Fruit fly (Drosophila melanogaster): ENCODE measurements around the gene wap.

The wap gene

dm6 chrX:22455023-22455422 lies at the start of gene wap:
Gene wap (minus strand): TSS chrX:22455422.
- TF ChIP-seq CG17801 (GFP tag; optimal IDR thresholded peaks at IDR 0.05; ENCODE audit: partially characterized antibody) = no peak

DNA sequence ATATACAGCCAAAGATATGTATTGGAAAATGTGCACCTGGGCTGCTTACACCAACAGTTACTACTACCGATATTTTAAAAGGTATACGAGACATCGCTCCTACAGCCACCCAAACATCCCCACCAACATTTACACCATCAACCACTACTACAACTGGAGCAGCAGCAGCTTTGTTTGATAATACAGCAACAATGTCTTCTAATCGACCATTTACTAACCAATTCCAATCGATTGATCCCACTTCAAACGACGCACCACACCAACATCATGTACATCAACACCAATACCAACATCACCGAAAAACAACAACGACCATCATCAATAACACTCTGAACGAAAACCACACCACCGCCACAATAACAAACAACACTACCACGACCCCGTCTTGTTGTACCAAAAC lies 47.0 kb upstream of the wap start:
- no peak for TF ChIP-seq CG17801 (GFP tag; optimal IDR thresholded peaks at IDR 0.05; ENCODE audit: partially characterized antibody)

DNA sequence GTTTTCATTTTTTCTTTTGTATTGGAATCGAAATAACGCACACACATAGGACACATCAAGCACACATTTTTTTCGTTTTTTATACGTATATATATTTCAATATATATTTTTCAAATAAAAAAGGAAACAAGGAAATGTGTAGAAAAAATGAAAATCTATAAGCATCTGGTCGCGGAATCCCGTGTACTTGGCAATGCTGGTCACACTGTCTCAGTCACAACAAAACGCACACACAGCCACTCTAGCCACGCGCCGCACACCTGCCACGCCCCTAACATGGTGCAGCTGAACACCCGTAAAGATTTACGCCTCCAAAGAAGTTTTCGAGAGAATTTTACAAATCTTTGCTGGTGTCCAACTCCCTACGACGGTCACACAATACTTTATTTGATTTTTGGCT lies 44.3 kb upstream of the wap start:
- TF ChIP-seq CG17801 (GFP tag; optimal IDR thresholded peaks at IDR 0.05; ENCODE audit: partially characterized antibody) = no peak

- TF ChIP-seq CG17801 (GFP tag; optimal IDR thresholded peaks at IDR 0.05; ENCODE audit: partially characterized antibody) = peak; percentile 32
Measured at dm6 chrX:22491028-22491769, 36.0 kb upstream of the wap start.

DNA sequence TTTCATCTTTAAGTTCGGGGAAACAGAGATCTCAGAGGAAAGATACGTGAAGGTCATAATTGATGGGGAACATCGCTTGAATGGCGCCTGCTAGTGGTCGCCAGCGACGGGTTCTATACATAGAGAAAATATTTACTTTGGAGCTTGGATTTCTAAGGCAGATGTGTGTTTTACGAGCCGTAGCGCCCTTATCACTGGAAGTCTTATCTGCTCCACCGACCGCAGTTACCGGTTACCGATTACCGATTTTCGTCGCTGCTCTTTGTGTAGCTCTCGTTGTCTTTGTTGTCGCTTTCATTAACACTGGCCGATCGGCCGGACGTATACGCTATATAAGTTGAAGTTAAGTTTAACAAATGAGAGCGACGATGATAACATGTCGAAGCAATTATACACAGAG lies 35.4 kb upstream of the wap start:
- TF ChIP-seq CG17801 (GFP tag; optimal IDR thresholded peaks at IDR 0.05; ENCODE audit: partially characterized antibody) = no peak

- peak; percentile 29 for TF ChIP-seq CG17801 (GFP tag; optimal IDR thresholded peaks at IDR 0.05; ENCODE audit: partially characterized antibody)
Measured at dm6 chrX:22487667-22488593, 32.7 kb upstream of the wap start.

dm6 chrX:22486919-22487634 lies 31.9 kb upstream of the wap start:
- TF ChIP-seq CG17801 (GFP tag; optimal IDR thresholded peaks at IDR 0.05; ENCODE audit: partially characterized antibody) = peak; percentile 50

DNA sequence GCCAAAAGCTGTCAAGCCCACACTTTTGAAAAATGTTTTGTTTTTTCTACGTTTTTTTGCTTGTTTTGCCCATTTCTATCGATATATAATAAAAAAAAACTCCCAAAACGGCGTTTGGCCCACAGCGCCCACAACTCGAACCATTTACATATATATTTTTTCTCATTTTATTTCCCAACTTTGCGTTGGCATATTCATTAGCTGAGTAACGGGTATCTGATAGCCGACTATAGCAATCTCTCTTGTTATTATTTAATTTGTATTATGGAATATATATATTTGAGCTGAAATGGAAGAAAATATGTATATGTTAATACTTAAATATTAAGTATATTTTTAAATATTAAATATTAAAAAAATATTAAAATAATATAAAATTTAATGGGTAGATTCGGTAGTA lies 31.3 kb upstream of the wap start:
- no peak for TF ChIP-seq CG17801 (GFP tag; optimal IDR thresholded peaks at IDR 0.05; ENCODE audit: partially characterized antibody)

dm6 chrX:22481860-22482544 lies 26.8 kb upstream of the wap start, which contains the start of the genes Cp110 and CG12576:
Gene Cp110 (plus strand): TSS chrX:22482082.
Gene CG12576 (minus strand): TSS chrX:22482357.
- TF ChIP-seq CG17801 (GFP tag; optimal IDR thresholded peaks at IDR 0.05; ENCODE audit: partially characterized antibody) = no peak

DNA sequence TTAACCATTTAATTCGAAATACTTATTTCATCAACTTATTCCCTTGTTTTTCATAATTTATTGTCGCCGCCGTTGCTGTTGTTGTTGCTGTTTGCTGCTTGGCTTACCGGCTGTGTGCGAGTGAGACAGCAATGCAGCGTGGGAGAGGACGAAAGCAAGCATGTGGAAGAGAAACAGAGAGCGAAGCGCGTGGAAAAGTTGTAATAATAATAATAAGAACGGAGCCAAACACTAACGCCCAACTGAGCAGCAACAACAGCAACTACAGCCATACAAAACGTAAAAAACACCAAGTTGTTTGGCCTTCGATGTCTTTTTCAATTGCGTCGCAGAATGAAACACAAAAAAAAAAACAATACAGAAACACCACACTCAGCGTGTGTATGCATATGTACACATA lies 25.9 kb upstream of the wap start:
- TF ChIP-seq CG17801 (GFP tag; optimal IDR thresholded peaks at IDR 0.05; ENCODE audit: partially characterized antibody) = no peak

DNA sequence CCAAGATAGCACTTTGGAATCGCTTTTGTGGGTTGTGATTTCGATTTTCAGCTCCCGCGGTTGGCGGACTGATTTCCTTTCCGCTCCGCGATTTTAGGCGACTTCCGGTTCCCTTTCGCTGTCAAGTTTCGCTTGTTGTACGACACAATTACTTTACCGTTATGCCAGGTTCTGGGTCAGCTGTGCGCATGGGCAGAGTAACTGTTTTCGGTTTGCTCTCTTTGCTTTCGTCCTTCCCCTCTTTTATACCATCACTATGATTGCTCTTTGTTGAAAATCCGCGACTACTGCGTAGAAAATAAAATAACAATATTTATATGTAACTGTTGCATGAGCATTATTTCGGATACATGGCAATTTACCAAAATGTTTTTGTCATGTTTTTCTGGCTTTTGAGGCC lies 25.4 kb upstream of the wap start:
- no peak for TF ChIP-seq CG17801 (GFP tag; optimal IDR thresholded peaks at IDR 0.05; ENCODE audit: partially characterized antibody)

DNA sequence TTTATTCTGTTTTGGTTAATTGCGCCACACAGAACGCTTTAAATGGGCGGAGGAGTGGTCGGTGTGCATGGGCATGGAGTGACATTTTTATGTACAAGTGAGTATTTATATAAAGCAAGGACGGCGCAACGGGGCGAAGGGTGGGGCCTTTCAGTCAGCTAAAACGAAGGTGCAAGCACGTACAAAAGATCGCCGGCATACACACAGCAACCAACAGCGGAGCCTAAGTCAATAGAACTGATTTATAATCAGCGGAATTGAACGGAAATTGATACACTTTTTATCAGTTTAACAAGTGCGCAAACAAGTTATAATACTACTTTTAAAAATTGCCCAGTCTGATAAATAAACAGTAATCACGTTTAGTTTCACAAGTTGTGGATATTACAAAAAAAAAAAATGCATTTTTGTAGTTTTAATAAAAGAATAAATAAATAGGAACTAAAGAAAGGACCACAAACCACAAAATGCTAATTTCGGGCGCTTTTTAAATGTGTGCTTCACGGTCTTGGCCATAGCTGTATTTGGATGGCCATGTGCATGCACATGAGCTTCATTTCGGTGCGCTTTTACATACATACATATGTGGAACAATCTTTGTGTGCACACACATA lies 24.1 kb upstream of the wap start:
- peak; percentile 34 for TF ChIP-seq CG17801 (GFP tag; optimal IDR thresholded peaks at IDR 0.05; ENCODE audit: partially characterized antibody)

DNA sequence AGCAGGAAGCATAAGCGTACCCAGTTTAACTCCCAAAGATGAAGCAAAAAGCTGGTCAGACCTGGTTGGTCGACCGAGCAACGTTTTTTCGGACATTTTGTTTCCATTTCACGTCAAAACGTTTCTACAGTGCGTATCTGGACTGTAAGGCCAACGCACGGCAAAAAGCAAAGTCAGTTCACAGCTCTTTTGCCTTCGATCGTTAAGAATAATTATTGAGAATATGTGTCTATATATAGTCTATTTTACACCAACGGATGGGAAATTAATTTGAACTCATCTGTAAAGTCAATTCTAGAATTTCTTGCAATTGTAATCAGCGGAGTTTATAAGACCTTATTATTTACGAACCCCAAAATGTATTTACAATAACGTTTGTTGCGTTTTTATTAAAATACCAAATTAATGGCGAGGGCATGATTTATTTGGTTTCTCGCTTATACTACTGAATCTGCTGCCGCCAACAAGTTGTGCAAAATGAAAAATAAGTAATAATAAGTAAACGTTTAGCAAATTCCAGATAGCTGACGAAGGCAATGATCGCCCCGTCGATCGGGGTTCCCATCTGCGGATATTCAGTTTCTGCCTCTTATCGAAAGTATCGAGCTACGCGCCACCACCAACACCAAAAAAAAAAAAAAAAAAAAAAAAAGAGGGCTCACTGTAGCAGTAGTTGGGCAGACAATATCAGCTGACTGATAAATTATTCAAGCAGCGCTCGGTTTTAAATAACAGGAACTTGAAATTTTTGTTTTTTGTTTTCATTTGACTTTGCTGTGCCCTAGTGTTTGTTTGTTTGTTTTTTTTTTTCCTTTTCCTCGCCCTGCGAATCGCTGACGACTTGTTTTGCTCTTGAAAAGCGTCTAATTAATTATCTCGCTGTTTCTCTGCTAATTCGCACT lies 22.7 kb upstream of the wap start:
- TF ChIP-seq CG17801 (GFP tag; optimal IDR thresholded peaks at IDR 0.05; ENCODE audit: partially characterized antibody) = no peak

Measured in ovary, adult (tissue).